Fruit fly (Drosophila melanogaster): ENCODE data around the gene CG34433.

CG34433 gene

dm6 chr3R:30601440-30602256, 48.1 kb upstream of the CG34433 start, which contains the start of the genes CG2246 and CG31021 (continued):
- TF ChIP-seq B-H2 (GFP tag; optimal IDR thresholded peaks at IDR 0.05) (peak; percentile 50), BtbVII (GFP tag; optimal IDR thresholded peaks at IDR 0.05) (no peak), Dfd (GFP tag; optimal IDR thresholded peaks at IDR 0.05) (no peak), CG30431 (GFP tag; optimal IDR thresholded peaks at IDR 0.05) (no peak), zfh1 (GFP tag; IDR thresholded peaks at IDR 0.05) (peak; percentile 37; the same call in 2 of the 3 replicates), sim (GFP tag; IDR thresholded peaks at IDR 0.05) (no peak), Atf-2 (GFP tag; optimal IDR thresholded peaks at IDR 0.05) (peak; percentile 52), Dref (GFP tag; IDR thresholded peaks at IDR 0.05) (peak; percentile 63), nom (GFP tag; optimal IDR thresholded peaks at IDR 0.05) (no peak), Dad (GFP tag; optimal IDR thresholded peaks at IDR 0.05) (peak; percentile 57), trh (GFP tag; optimal IDR thresholded peaks at IDR 0.05) (peak; percentile 45), Sry-δ (GFP tag; optimal IDR thresholded peaks at IDR 0.05) (peak; percentile 99), CG13624 (GFP tag; optimal IDR thresholded peaks at IDR 0.05) (peak; percentile 76), toy (GFP tag; IDR thresholded peaks at IDR 0.05) (no peak), cad (GFP tag; optimal IDR thresholded peaks at IDR 0.05) (no peak), MTF-1 (GFP tag; optimal IDR thresholded peaks at IDR 0.05; ENCODE audit: borderline replicate concordance) (no peak), ab (GFP tag; optimal IDR thresholded peaks at IDR 0.05) (peak; percentile 77), Ssrp (tag; optimal IDR thresholded peaks at IDR 0.05) (peak; percentile 18), Opbp (GFP tag; IDR thresholded peaks at IDR 0.05; ENCODE audit: partially characterized antibody) (peak; percentile 78), lilli (GFP tag; optimal IDR thresholded peaks at IDR 0.05) (peak; percentile 68), CG4730 (GFP tag; IDR thresholded peaks at IDR 0.05) (peak; percentile 34; the same call in 1 of the 2 replicates), CG6175 (GFP tag; IDR thresholded peaks at IDR 0.05) (0 out of 3 replicates have a peak, but pooled peaks have one; percentile 33), CG13123 (GFP tag; optimal IDR thresholded peaks at IDR 0.05) (peak; percentile 43), CG10274 (GFP tag; optimal IDR thresholded peaks at IDR 0.05) (no peak), CG15601 (tag; optimal IDR thresholded peaks at IDR 0.05) (peak; percentile 31), GATAe (GFP tag; conservative IDR thresholded peaks at IDR 0.05) (no peak), CG6272 (GFP tag; IDR thresholded peaks at IDR 0.05) (peak; percentile 64), al (GFP tag; IDR thresholded peaks at IDR 0.05) (peak; percentile 43; the same call in 1 of the 2 replicates), CG12942 (GFP tag; optimal IDR thresholded peaks at IDR 0.05) (peak; percentile 23), bowl (GFP tag; IDR thresholded peaks at IDR 0.05) (no peak), CG2712 (tag; optimal IDR thresholded peaks at IDR 0.05) (peak; percentile 61), CG8089 (GFP tag; optimal IDR thresholded peaks at IDR 0.05) (no peak), CG10267 (tag; optimal IDR thresholded peaks at IDR 0.05) (peak; percentile 53), sr (GFP tag; IDR thresholded peaks at IDR 0.05) (no peak), CG17385 (GFP tag; optimal IDR thresholded peaks at IDR 0.05) (peak; percentile 0), CG18764 (GFP tag; optimal IDR thresholded peaks at IDR 0.05) (no peak), Asciz (GFP tag; optimal IDR thresholded peaks at IDR 0.05) (no peak), Ada2b (GFP tag; IDR thresholded peaks at IDR 0.05) (peak; percentile 16; the same call in 1 of the 2 replicates), twi (tag; optimal IDR thresholded peaks at IDR 0.05) (no peak), fd3F (GFP tag; optimal IDR thresholded peaks at IDR 0.05) (no peak), pzg (GFP tag; optimal IDR thresholded peaks at IDR 0.05) (peak; percentile 92), CG17568 (GFP tag; optimal IDR thresholded peaks at IDR 0.05) (no peak), CG14710 (tag; optimal IDR thresholded peaks at IDR 0.05) (peak; percentile 73), Sry-β (GFP tag; optimal IDR thresholded peaks at IDR 0.05) (peak; percentile 56), Lhr (GFP tag; optimal IDR thresholded peaks at IDR 0.05) (peak; percentile 98), ken (GFP tag; IDR thresholded peaks at IDR 0.05) (peak; percentile 57; the same call in 1 of the 3 replicates), CG5245 (GFP tag; optimal IDR thresholded peaks at IDR 0.05) (peak; percentile 32), crp (GFP tag; optimal IDR thresholded peaks at IDR 0.05) (peak; percentile 58 to 90), inv (GFP tag; IDR thresholded peaks at IDR 0.05; ENCODE audit: partially characterized antibody) (peak; percentile 84)
